Worm (Caenorhabditis elegans) whole organism, midembryonic: Measurements from ENCODE around the gene F52G3.7.

ENCODE experiments used
- T22C8.4 ChIP-seq: fragments of 200-800 bp; sonication (Bioruptor generic); IDR thresholded peaks from 2 replicates; pipeline ENCODE4 v1.3.6; 2022; ENCODE audit warnings: missing genetic modification characterization, missing compliant biosample characterization
- cog-1 ChIP-seq: sonication (generic microtip); optimal IDR thresholded peaks from 2 replicates; lab custom pipeline; 2016; ENCODE audit warnings: missing genetic modification characterization, missing compliant biosample characterization
- flt-1 ChIP-seq: fragments of 200-800 bp; sonication (Bioruptor generic); IDR thresholded peaks from 2 replicates; pipeline ENCODE4 v1.3.6; 2022; ENCODE audit warnings: missing genetic modification characterization, missing compliant biosample characterization
- klf-2 ChIP-seq: fragments of 200-800 bp; sonication (Bioruptor generic); conservative IDR thresholded peaks from 2 replicates; pipeline ENCODE4 v1.3.6; 2022; ENCODE audit warnings: missing genetic modification reagents, missing genetic modification characterization, missing compliant biosample characterization
- med-1 ChIP-seq: sonication (generic microtip); optimal IDR thresholded peaks from 2 replicates; lab custom pipeline; 2017; ENCODE audit warnings: missing genetic modification characterization, mild to moderate bottlenecking, missing compliant biosample characterization, antibody characterized with exemption, missing genetic modification reagents; ENCODE audit not compliant: insufficient read depth
- ref-1 ChIP-seq: fragments of 200-800 bp; sonication (Bioruptor generic); conservative IDR thresholded peaks from 2 replicates; pipeline ENCODE4 v1.3.6; 2022; ENCODE audit warnings: missing genetic modification reagents, missing genetic modification characterization, missing compliant biosample characterization
- tab-1 ChIP-seq: fragments of 200-800 bp; sonication (Bioruptor generic); IDR thresholded peaks from 2 replicates; pipeline ENCODE4 v1.3.6; 2022; ENCODE audit warnings: missing genetic modification characterization, missing compliant biosample characterization
- ztf-23 ChIP-seq: fragments of 200-800 bp; sonication (Bioruptor generic); IDR thresholded peaks from 2 replicates; pipeline ENCODE4 v1.3.6; 2022; ENCODE audit warnings: missing genetic modification reagents, missing genetic modification characterization, missing compliant biosample characterization
- ztf-29 ChIP-seq: fragments of 200-800 bp; sonication (Bioruptor generic); IDR thresholded peaks from 2 replicates; pipeline ENCODE4 v1.3.6; 2022; ENCODE audit warnings: missing genetic modification reagents, missing genetic modification characterization, missing compliant biosample characterization

F52G3.7 gene

ce11 chrX:16962640-16963039 is 1.1 kb upstream of the F52G3.7 start:
- TF ChIP-seq klf-2 (GFP tag; lab: Robert Waterston, UW) (no peak), cog-1 (no peak), med-1 (GFP tag; lab: Kevin White, UChicago) (no peak), ztf-29 (GFP tag; lab: Robert Waterston, UW) (no peak), ref-1 (GFP tag; lab: Robert Waterston, UW) (no peak)

- TF ChIP-seq med-1 (GFP tag; lab: Kevin White, UChicago) (no peak), klf-2 (GFP tag; lab: Robert Waterston, UW) (no peak), ztf-23 (0 out of 2 replicates have a peak, but pooled peaks have one; percentile 16)
Measured at ce11 chrX:16965888-16966287, 2.2 kb downstream of the F52G3.7 start.

ce11 chrX:16967813-16968212 is 4.1 kb downstream of the F52G3.7 start:
- no peak for TF ChIP-seq med-1 (GFP tag; lab: Kevin White, UChicago)
- TF ChIP-seq ref-1 (GFP tag; lab: Robert Waterston, UW), result no peak

ce11 chrX:16976043-16976442 is 12.3 kb downstream of the F52G3.7 start, which contains the start of gene F52G3.5:
Gene F52G3.5 (minus strand): TSS chrX:16976143.
- TF ChIP-seq T22C8.4 (no peak), ztf-23 (no peak), ref-1 (GFP tag; lab: Robert Waterston, UW) (no peak), klf-2 (GFP tag; lab: Robert Waterston, UW) (no peak), ztf-29 (GFP tag; lab: Robert Waterston, UW) (no peak), flt-1 (GFP tag; lab: Robert Waterston, UW) (no peak), tab-1 (GFP tag; lab: Robert Waterston, UW) (no peak), cog-1 (no peak)

- no peak for TF ChIP-seq T22C8.4
- TF ChIP-seq ref-1 (GFP tag; lab: Robert Waterston, UW), result no peak
- no peak for TF ChIP-seq cog-1
Measured at ce11 chrX:16978308-16978707, 14.6 kb downstream of the F52G3.7 start, which contains the start of gene mbl-1. Gene mbl-1 (plus strand): TSS chrX:16978608.

- TF ChIP-seq ztf-23 (no peak), flt-1 (GFP tag; lab: Robert Waterston, UW) (no peak)
Measured at ce11 chrX:16988367-16988766, 24.6 kb downstream of the F52G3.7 start.

- TF ChIP-seq cog-1 (no peak), ztf-29 (GFP tag; lab: Robert Waterston, UW) (no peak), ref-1 (GFP tag; lab: Robert Waterston, UW) (no peak), klf-2 (GFP tag; lab: Robert Waterston, UW) (no peak), med-1 (GFP tag; lab: Kevin White, UChicago) (no peak), ztf-23 (no peak), T22C8.4 (no peak)
Measured at ce11 chrX:16991437-16991836, 27.7 kb downstream of the F52G3.7 start.

- no peak for TF ChIP-seq cog-1
- TF ChIP-seq ztf-29 (GFP tag; lab: Robert Waterston, UW), result no peak
- TF ChIP-seq med-1 (GFP tag; lab: Kevin White, UChicago), result no peak
- no peak for TF ChIP-seq ztf-23
- TF ChIP-seq flt-1 (GFP tag; lab: Robert Waterston, UW), result no peak
- TF ChIP-seq tab-1 (GFP tag; lab: Robert Waterston, UW), result no peak
- no peak for TF ChIP-seq klf-2 (GFP tag; lab: Robert Waterston, UW)
- no peak for TF ChIP-seq T22C8.4
Measured at ce11 chrX:16993524-16993923, 29.8 kb downstream of the F52G3.7 start.

- TF ChIP-seq cog-1 (no peak), T22C8.4 (no peak), ztf-23 (no peak), tab-1 (GFP tag; lab: Robert Waterston, UW) (no peak), med-1 (GFP tag; lab: Kevin White, UChicago) (no peak), ref-1 (GFP tag; lab: Robert Waterston, UW) (no peak), klf-2 (GFP tag; lab: Robert Waterston, UW) (no peak), flt-1 (GFP tag; lab: Robert Waterston, UW) (no peak), ztf-29 (GFP tag; lab: Robert Waterston, UW) (no peak)
Measured at ce11 chrX:16994417-16994816, 30.7 kb downstream of the F52G3.7 start.

ce11 chrX:16995149-16995885 is 31.6 kb downstream of the F52G3.7 start:
- TF ChIP-seq T22C8.4 (no peak), klf-2 (GFP tag; lab: Robert Waterston, UW) (no peak), tab-1 (GFP tag; lab: Robert Waterston, UW) (no peak), cog-1 (no peak), ztf-23 (no peak), med-1 (GFP tag; lab: Kevin White, UChicago) (no peak), flt-1 (GFP tag; lab: Robert Waterston, UW) (no peak), ztf-29 (GFP tag; lab: Robert Waterston, UW) (no peak), ref-1 (GFP tag; lab: Robert Waterston, UW) (no peak)

- TF ChIP-seq med-1 (GFP tag; lab: Kevin White, UChicago), result no peak
- TF ChIP-seq klf-2 (GFP tag; lab: Robert Waterston, UW), result no peak
- no peak for TF ChIP-seq ztf-29 (GFP tag; lab: Robert Waterston, UW)
- no peak for TF ChIP-seq T22C8.4
Measured at ce11 chrX:16995886-16996283, 32.2 kb downstream of the F52G3.7 start.
